Worm (Caenorhabditis elegans) whole organism, L3 larva: Measurements from ENCODE around the gene abu-12.

Experiments used
- ceh-16 ChIP-seq: sonication (generic microtip); optimal IDR thresholded peaks from 2 replicates; lab custom pipeline; 2017; ENCODE audit warnings: missing biosample characterization, missing genetic modification characterization
- fkh-10 ChIP-seq: sonication (generic microtip); optimal IDR thresholded peaks from 2 replicates; lab custom pipeline; 2017; ENCODE audit warnings: missing biosample characterization, missing genetic modification reagents, missing genetic modification characterization
- nhr-237 ChIP-seq: fragments of 150-350 bp; optimal IDR thresholded peaks from 2 replicates; lab custom pipeline; 2014; ENCODE audit warnings: missing biosample characterization, missing genetic modification characterization

- TF ChIP-seq fkh-10 (GFP tag; lab: Kevin White, UChicago) (no peak), ceh-16 (tag; lab: Kevin White, UChicago) (no peak), nhr-237 (no peak)
Observed at ce11 chrX:460351-460750, 2.9 kb upstream of the abu-12 start, which contains the start of gene aagr-4.
